Worm (Caenorhabditis elegans) whole organism, L3 larva: ENCODE results near the gene srw-26.
"Not testable (repeated sequence)": the region's sequence is repeated elsewhere in the genome, so short reads cannot be mapped to it uniquely, and the experiment has no call there.

ENCODE experiments used
- aly-2 ChIP-seq: fragments of 150-350 bp; optimal IDR thresholded peaks from 2 replicates; lab custom pipeline; 2014; ENCODE audit warnings: missing biosample characterization, missing genetic modification characterization
- ama-1 ChIP-seq: fragments of 150-350 bp; optimal IDR thresholded peaks from 2 replicates; lab custom pipeline; 2018
- ceh-16 ChIP-seq: sonication (generic microtip); optimal IDR thresholded peaks from 2 replicates; lab custom pipeline; 2017; ENCODE audit warnings: missing biosample characterization, missing genetic modification characterization
- ceh-28 ChIP-seq: fragments of 150-350 bp; optimal IDR thresholded peaks from 2 replicates; lab custom pipeline; 2014; ENCODE audit warnings: missing biosample characterization, missing genetic modification reagents, missing genetic modification characterization
- ceh-82 ChIP-seq: fragments of 150-350 bp; optimal IDR thresholded peaks from 2 replicates; lab custom pipeline; 2014; ENCODE audit warnings: missing biosample characterization, missing genetic modification characterization
- ceh-9 ChIP-seq: sonication (generic microtip); optimal IDR thresholded peaks from 2 replicates; lab custom pipeline; 2018; ENCODE audit warnings: missing biosample characterization, missing genetic modification characterization
- daf-12 ChIP-seq: fragments of 150-350 bp; optimal IDR thresholded peaks from 2 replicates; lab custom pipeline; 2014; ENCODE audit warnings: missing biosample characterization, missing genetic modification reagents, missing genetic modification characterization
- egl-5 ChIP-seq: fragments of 150-350 bp; optimal IDR thresholded peaks from 2 replicates; lab custom pipeline; 2017; ENCODE audit warnings: missing biosample characterization, missing genetic modification reagents, missing genetic modification characterization, inconsistent platforms
- elt-1 ChIP-seq: fragments of 150-350 bp; optimal IDR thresholded peaks from 2 replicates; lab custom pipeline; 2014; ENCODE audit warnings: missing biosample characterization, missing genetic modification characterization
- elt-2 ChIP-seq: sonication (generic microtip); optimal IDR thresholded peaks from 2 replicates; lab custom pipeline; 2016; ENCODE audit warnings: missing genetic modification reagents, mild to moderate bottlenecking, missing genetic modification characterization, missing compliant biosample characterization
- eor-1 ChIP-seq, 2 experiments: fragments of 150-350 bp; optimal IDR thresholded peaks; 2 replicates each; lab custom pipeline; 2014 to 2018; ENCODE audit warnings: missing biosample characterization in 2 of 2, missing genetic modification characterization in 2 of 2
- fos-1 ChIP-seq: fragments of 150-350 bp; optimal IDR thresholded peaks from 2 replicates; lab custom pipeline; 2014; ENCODE audit warnings: missing biosample characterization, missing genetic modification characterization
- hmg-11 ChIP-seq: sonication (generic microtip); optimal IDR thresholded peaks from 2 replicates; lab custom pipeline; 2016; ENCODE audit warnings: missing genetic modification characterization, missing compliant biosample characterization
- jun-1 ChIP-seq: fragments of 150-350 bp; optimal IDR thresholded peaks from 2 replicates; lab custom pipeline; 2014; ENCODE audit warnings: missing biosample characterization, missing genetic modification reagents, missing genetic modification characterization
- lin-15B ChIP-seq: fragments of 150-350 bp; optimal IDR thresholded peaks from 2 replicates; lab custom pipeline; 2014; ENCODE audit warnings: missing biosample characterization, missing genetic modification characterization
- lin-39 ChIP-seq: fragments of 150-350 bp; optimal IDR thresholded peaks from 2 replicates; lab custom pipeline; 2018; ENCODE audit warnings: missing biosample characterization, missing genetic modification reagents, missing genetic modification characterization
- lsy-12 ChIP-seq: sonication (generic microtip); optimal IDR thresholded peaks from 2 replicates; lab custom pipeline; 2016; ENCODE audit warnings: mild to moderate bottlenecking, missing genetic modification characterization, missing compliant biosample characterization
- mdl-1 ChIP-seq: fragments of 150-350 bp; optimal IDR thresholded peaks from 2 replicates; lab custom pipeline; 2014; ENCODE audit warnings: missing biosample characterization, missing genetic modification characterization
- nfya-1 ChIP-seq: sonication (generic microtip); optimal IDR thresholded peaks from 2 replicates; lab custom pipeline; 2017; ENCODE audit warnings: missing genetic modification characterization, mild to moderate bottlenecking, missing compliant biosample characterization, antibody characterized with exemption, moderate library complexity; ENCODE audit not compliant: insufficient read depth
- nhr-23 ChIP-seq: fragments of 150-350 bp; optimal IDR thresholded peaks from 2 replicates; lab custom pipeline; 2014; ENCODE audit warnings: missing biosample characterization, missing genetic modification reagents, missing genetic modification characterization
- nhr-237 ChIP-seq: fragments of 150-350 bp; optimal IDR thresholded peaks from 2 replicates; lab custom pipeline; 2014; ENCODE audit warnings: missing biosample characterization, missing genetic modification characterization
- nhr-25 ChIP-seq: sonication (generic microtip); optimal IDR thresholded peaks from 2 replicates; lab custom pipeline; 2017; ENCODE audit warnings: missing biosample characterization, missing genetic modification characterization
- nhr-28 ChIP-seq: fragments of 150-350 bp; optimal IDR thresholded peaks from 2 replicates; lab custom pipeline; 2014; ENCODE audit warnings: missing biosample characterization, missing genetic modification characterization
- nhr-43 ChIP-seq: sonication (generic microtip); optimal IDR thresholded peaks from 2 replicates; lab custom pipeline; 2016; ENCODE audit warnings: mild to moderate bottlenecking, missing genetic modification characterization, missing compliant biosample characterization; ENCODE audit not compliant: poor library complexity, severe bottlenecking
- nhr-67 ChIP-seq: fragments of 150-350 bp; optimal IDR thresholded peaks from 2 replicates; lab custom pipeline; 2014; ENCODE audit warnings: missing biosample characterization, missing genetic modification characterization
- nhr-77 ChIP-seq: fragments of 150-350 bp; optimal IDR thresholded peaks from 2 replicates; lab custom pipeline; 2014; ENCODE audit warnings: missing biosample characterization, missing genetic modification characterization
- pha-4 ChIP-seq: fragments of 150-350 bp; optimal IDR thresholded peaks from 2 replicates; lab custom pipeline; 2014; ENCODE audit warnings: missing biosample characterization, missing genetic modification reagents, missing genetic modification characterization
- pqm-1 ChIP-seq: fragments of 150-350 bp; optimal IDR thresholded peaks from 2 replicates; lab custom pipeline; 2017; ENCODE audit warnings: missing biosample characterization, missing genetic modification characterization, inconsistent platforms
- sea-2 ChIP-seq: fragments of 150-350 bp; sonication (generic microtip); optimal IDR thresholded peaks from 4 replicates; lab custom pipeline; 2014; ENCODE audit warnings: missing biosample characterization, missing genetic modification reagents, missing genetic modification characterization
- skn-1 ChIP-seq: fragments of 150-350 bp; optimal IDR thresholded peaks from 2 replicates; lab custom pipeline; 2014; ENCODE audit warnings: missing biosample characterization, missing genetic modification characterization
- tbx-2 ChIP-seq: sonication (generic microtip); optimal IDR thresholded peaks from 2 replicates; lab custom pipeline; 2016; ENCODE audit warnings: mild to moderate bottlenecking, missing genetic modification characterization, missing compliant biosample characterization
- unc-39 ChIP-seq: sonication (generic microtip); optimal IDR thresholded peaks from 4 replicates; lab custom pipeline; 2017; ENCODE audit warnings: missing biosample characterization, missing genetic modification characterization
- unc-62 ChIP-seq: fragments of 150-350 bp; sonication (generic microtip); optimal IDR thresholded peaks from 4 replicates; lab custom pipeline; 2014; ENCODE audit warnings: missing biosample characterization, missing genetic modification reagents, missing genetic modification characterization
- zag-1 ChIP-seq: fragments of 150-350 bp; optimal IDR thresholded peaks from 2 replicates; lab custom pipeline; 2014; ENCODE audit warnings: missing biosample characterization, missing genetic modification characterization
- ztf-11 ChIP-seq: fragments of 150-350 bp; optimal IDR thresholded peaks from 2 replicates; lab custom pipeline; 2014; ENCODE audit warnings: missing biosample characterization, missing genetic modification characterization

The srw-26 gene

ce11 chrV:15929882-15930281 lies 2.4 kb downstream of the srw-26 start, which contains the start of gene srbc-77:
Gene srbc-77 (plus strand): TSS chrV:15930182.
- not testable (repeated sequence) for TF ChIP-seq elt-1; elt-2 (tag; lab: Kevin White, UChicago); nhr-67 (tag; lab: Kevin White, UChicago)
- TF ChIP-seq, all 47 proteins: peak for 0; not testable (repeated sequence) for 47

ce11 chrV:15928325-15928724 lies 4.0 kb downstream of the srw-26 start, which contains the start of gene pzf-1:
Gene pzf-1 (minus strand): TSS chrV:15928425.
- TF ChIP-seq nhr-43 (no peak), ztf-11 (no peak), nhr-25 (tag; lab: Kevin White, UChicago) (no peak), skn-1 (no peak), ceh-16 (no peak), sea-2 (no peak), nfya-1 (tag; lab: Kevin White, UChicago) (no peak), egl-5 (tag; lab: Kevin White, UChicago) (no peak), pha-4 (tag; lab: Kevin White, UChicago) (no peak), lsy-12 (tag; lab: Kevin White, UChicago) (no peak), elt-1 (no peak), jun-1 (no peak), mdl-1 (tag; lab: Kevin White, UChicago) (no peak), hmg-11 (tag; lab: Kevin White, UChicago) (no peak), daf-12 (no peak), fos-1 (tag; lab: Kevin White, UChicago) (no peak), nhr-237 (no peak), ceh-9 (no peak)

ce11 chrV:15924307-15924706 lies 8.0 kb downstream of the srw-26 start, which contains the start of gene nhr-108:
Gene nhr-108 (minus strand): TSS chrV:15924472.
- no peak for TF ChIP-seq nhr-237
- no peak for TF ChIP-seq elt-1
- TF ChIP-seq fos-1 (tag; lab: Kevin White, UChicago) = no peak
- peak; percentile 42 for TF ChIP-seq elt-2 (tag; lab: Kevin White, UChicago)
- TF ChIP-seq lsy-12 (tag; lab: Kevin White, UChicago) = no peak
- no peak for TF ChIP-seq unc-62
- TF ChIP-seq aly-2 (tag; lab: Kevin White, UChicago) = no peak
- no peak for TF ChIP-seq ama-1 (lab: Kevin White, UChicago)

ce11 chrV:15922979-15923378 lies 9.3 kb downstream of the srw-26 start, which contains the start of gene F35E8.13:
Gene F35E8.13 (plus strand): TSS chrV:15923279.
- TF ChIP-seq nhr-43 (no peak), sea-2 (no peak), zag-1 (tag; lab: Kevin White, UChicago) (no peak), ceh-82 (tag; lab: Kevin White, UChicago) (no peak), nhr-23 (tag; lab: Kevin White, UChicago) (no peak), lin-39 (no peak), nhr-77 (no peak), lsy-12 (tag; lab: Kevin White, UChicago) (no peak), ceh-16 (no peak), nhr-28 (tag; lab: Kevin White, UChicago) (no peak), jun-1 (no peak), lin-15B (tag; lab: Kevin White, UChicago) (no peak), aly-2 (tag; lab: Kevin White, UChicago) (no peak), tbx-2 (tag; lab: Kevin White, UChicago) (no peak), eor-1 (tag; optimal IDR thresholded peaks at IDR 0.05; lab: Kevin White, UChicago) (no peak), ama-1 (lab: Kevin White, UChicago) (no peak)

- TF ChIP-seq ceh-28 (tag; lab: Kevin White, UChicago) (no peak), nhr-237 (no peak), fos-1 (tag; lab: Kevin White, UChicago) (no peak), lin-15B (tag; lab: Kevin White, UChicago) (no peak), unc-39 (tag; lab: Kevin White, UChicago) (no peak), elt-2 (tag; lab: Kevin White, UChicago) (peak; percentile 46), egl-5 (tag; lab: Kevin White, UChicago) (no peak), pqm-1 (peak; percentile 38)
- TF ChIP-seq, all 47 proteins: peak for 2
These were observed 11.2 kb downstream of the srw-26 start, which contains the start of gene cdr-1 for ce11 chrV:15921102-15921501. Gene cdr-1 (plus strand): TSS chrV:15921309.
